Worm (Caenorhabditis elegans) whole organism, midembryonic: ENCODE data around the gene ttr-26.

Experiments
- T22C8.4 ChIP-seq: fragments of 200-800 bp; sonication (Bioruptor generic); IDR thresholded peaks from 2 replicates; pipeline ENCODE4 v1.3.6; 2022; ENCODE audit warnings: missing genetic modification characterization, missing compliant biosample characterization
- cog-1 ChIP-seq: sonication (generic microtip); optimal IDR thresholded peaks from 2 replicates; lab custom pipeline; 2016; ENCODE audit warnings: missing genetic modification characterization, missing compliant biosample characterization
- flt-1 ChIP-seq: fragments of 200-800 bp; sonication (Bioruptor generic); IDR thresholded peaks from 2 replicates; pipeline ENCODE4 v1.3.6; 2022; ENCODE audit warnings: missing genetic modification characterization, missing compliant biosample characterization
- klf-2 ChIP-seq: fragments of 200-800 bp; sonication (Bioruptor generic); conservative IDR thresholded peaks from 2 replicates; pipeline ENCODE4 v1.3.6; 2022; ENCODE audit warnings: missing genetic modification reagents, missing genetic modification characterization, missing compliant biosample characterization
- med-1 ChIP-seq: sonication (generic microtip); optimal IDR thresholded peaks from 2 replicates; lab custom pipeline; 2017; ENCODE audit warnings: missing genetic modification characterization, mild to moderate bottlenecking, missing compliant biosample characterization, antibody characterized with exemption, missing genetic modification reagents; ENCODE audit not compliant: insufficient read depth
- ref-1 ChIP-seq: fragments of 200-800 bp; sonication (Bioruptor generic); conservative IDR thresholded peaks from 2 replicates; pipeline ENCODE4 v1.3.6; 2022; ENCODE audit warnings: missing genetic modification reagents, missing genetic modification characterization, missing compliant biosample characterization
- tab-1 ChIP-seq: fragments of 200-800 bp; sonication (Bioruptor generic); IDR thresholded peaks from 2 replicates; pipeline ENCODE4 v1.3.6; 2022; ENCODE audit warnings: missing genetic modification characterization, missing compliant biosample characterization
- ztf-23 ChIP-seq: fragments of 200-800 bp; sonication (Bioruptor generic); IDR thresholded peaks from 2 replicates; pipeline ENCODE4 v1.3.6; 2022; ENCODE audit warnings: missing genetic modification reagents, missing genetic modification characterization, missing compliant biosample characterization
- ztf-29 ChIP-seq: fragments of 200-800 bp; sonication (Bioruptor generic); IDR thresholded peaks from 2 replicates; pipeline ENCODE4 v1.3.6; 2022; ENCODE audit warnings: missing genetic modification reagents, missing genetic modification characterization, missing compliant biosample characterization

The ttr-26 gene

ce11 chrV:18579684-18580083 is 19.6 kb upstream of the ttr-26 start, which contains the start of gene Y51A2D.13:
TSS of gene Y51A2D.13 (minus strand) at chrV:18579784.
- TF ChIP-seq tab-1 (GFP tag; lab: Robert Waterston, UW): no peak
- TF ChIP-seq med-1: no peak
- no peak for TF ChIP-seq ztf-29 (GFP tag; lab: Robert Waterston, UW)
- TF ChIP-seq ztf-23: no peak
- no peak for TF ChIP-seq ref-1 (GFP tag; lab: Robert Waterston, UW)
- no peak for TF ChIP-seq klf-2 (GFP tag; lab: Robert Waterston, UW)
- TF ChIP-seq T22C8.4 (GFP tag; lab: Robert Waterston, UW): no peak
- TF ChIP-seq flt-1: no peak
- no peak for TF ChIP-seq cog-1 (tag; lab: Kevin White, UChicago)

- TF ChIP-seq flt-1: no peak
- TF ChIP-seq ztf-29 (GFP tag; lab: Robert Waterston, UW): no peak
- TF ChIP-seq med-1: no peak
- no peak for TF ChIP-seq tab-1 (GFP tag; lab: Robert Waterston, UW)
- no peak for TF ChIP-seq ref-1 (GFP tag; lab: Robert Waterston, UW)
- no peak for TF ChIP-seq T22C8.4 (GFP tag; lab: Robert Waterston, UW)
- TF ChIP-seq cog-1 (tag; lab: Kevin White, UChicago): no peak
- TF ChIP-seq ztf-23: no peak
- TF ChIP-seq klf-2 (GFP tag; lab: Robert Waterston, UW): no peak
Measured at ce11 chrV:18578306-18578705, 18.2 kb upstream of the ttr-26 start.

ce11 chrV:18577458-18578078 is 17.5 kb upstream of the ttr-26 start:
- no peak for TF ChIP-seq flt-1
- no peak for TF ChIP-seq ztf-23
- TF ChIP-seq ref-1 (GFP tag; lab: Robert Waterston, UW): no peak
- no peak for TF ChIP-seq klf-2 (GFP tag; lab: Robert Waterston, UW)
- TF ChIP-seq T22C8.4 (GFP tag; lab: Robert Waterston, UW): no peak
- no peak for TF ChIP-seq med-1
- no peak for TF ChIP-seq tab-1 (GFP tag; lab: Robert Waterston, UW)
- no peak for TF ChIP-seq ztf-29 (GFP tag; lab: Robert Waterston, UW)
- no peak for TF ChIP-seq cog-1 (tag; lab: Kevin White, UChicago)

- TF ChIP-seq flt-1 (no peak), ref-1 (GFP tag; lab: Robert Waterston, UW) (no peak), med-1 (no peak), T22C8.4 (GFP tag; lab: Robert Waterston, UW) (no peak), tab-1 (GFP tag; lab: Robert Waterston, UW) (no peak), ztf-23 (no peak), ztf-29 (GFP tag; lab: Robert Waterston, UW) (no peak), cog-1 (tag; lab: Kevin White, UChicago) (no peak), klf-2 (GFP tag; lab: Robert Waterston, UW) (no peak)
Measured at ce11 chrV:18576128-18576527, 16.0 kb upstream of the ttr-26 start.

ce11 chrV:18575084-18575483 is 15.0 kb upstream of the ttr-26 start:
- TF ChIP-seq ztf-23 (no peak), flt-1 (no peak), ref-1 (GFP tag; lab: Robert Waterston, UW) (no peak), med-1 (no peak), tab-1 (GFP tag; lab: Robert Waterston, UW) (no peak), T22C8.4 (GFP tag; lab: Robert Waterston, UW) (no peak), klf-2 (GFP tag; lab: Robert Waterston, UW) (no peak), cog-1 (tag; lab: Kevin White, UChicago) (no peak), ztf-29 (GFP tag; lab: Robert Waterston, UW) (no peak)

ce11 chrV:18573199-18573598 is 13.1 kb upstream of the ttr-26 start:
- no peak for TF ChIP-seq ref-1 (GFP tag; lab: Robert Waterston, UW)
- no peak for TF ChIP-seq ztf-23
- no peak for TF ChIP-seq med-1
- TF ChIP-seq ztf-29 (GFP tag; lab: Robert Waterston, UW): no peak
- no peak for TF ChIP-seq T22C8.4 (GFP tag; lab: Robert Waterston, UW)
- TF ChIP-seq cog-1 (tag; lab: Kevin White, UChicago): no peak
- no peak for TF ChIP-seq tab-1 (GFP tag; lab: Robert Waterston, UW)
- TF ChIP-seq klf-2 (GFP tag; lab: Robert Waterston, UW): no peak
- TF ChIP-seq flt-1: no peak

ce11 chrV:18571533-18571932 is 11.4 kb upstream of the ttr-26 start, which contains the start of gene Y51A2D.21:
TSS of gene Y51A2D.21 (plus strand) at chrV:18571833.
- TF ChIP-seq med-1 (no peak), tab-1 (GFP tag; lab: Robert Waterston, UW) (no peak), cog-1 (tag; lab: Kevin White, UChicago) (no peak), ref-1 (GFP tag; lab: Robert Waterston, UW) (no peak), flt-1 (no peak), ztf-29 (GFP tag; lab: Robert Waterston, UW) (no peak), klf-2 (GFP tag; lab: Robert Waterston, UW) (no peak), T22C8.4 (GFP tag; lab: Robert Waterston, UW) (no peak)

- TF ChIP-seq T22C8.4 (GFP tag; lab: Robert Waterston, UW) (no peak), med-1 (no peak), cog-1 (tag; lab: Kevin White, UChicago) (no peak), ztf-29 (GFP tag; lab: Robert Waterston, UW) (no peak), ztf-23 (no peak), tab-1 (GFP tag; lab: Robert Waterston, UW) (no peak), ref-1 (GFP tag; lab: Robert Waterston, UW) (no peak), klf-2 (GFP tag; lab: Robert Waterston, UW) (no peak), flt-1 (no peak)
Measured at ce11 chrV:18569445-18569844, 9.4 kb upstream of the ttr-26 start.

ce11 chrV:18566352-18566751 is 6.3 kb upstream of the ttr-26 start:
- TF ChIP-seq ztf-29 (GFP tag; lab: Robert Waterston, UW): peak; percentile 69; the same call in 1 of the 2 replicates

ce11 chrV:18565621-18566020 is 5.5 kb upstream of the ttr-26 start:
- TF ChIP-seq ztf-23: no peak
- TF ChIP-seq T22C8.4 (GFP tag; lab: Robert Waterston, UW): no peak
- no peak for TF ChIP-seq flt-1
- TF ChIP-seq ztf-29 (GFP tag; lab: Robert Waterston, UW): peak; percentile 6; the same call in 1 of the 2 replicates
